Worm (Caenorhabditis elegans) whole organism, L1 larva: ENCODE measurements around the gene cal-7.

ENCODE experiments used
- C16A3.4 ChIP-seq: fragments of 150-350 bp; optimal IDR thresholded peaks from 2 replicates; lab custom pipeline; 2014; ENCODE audit warnings: missing biosample characterization, missing genetic modification characterization
- C34B4.2 ChIP-seq: sonication (generic microtip); optimal IDR thresholded peaks from 2 replicates; lab custom pipeline; 2017; ENCODE audit warnings: mild to moderate bottlenecking, missing genetic modification characterization, missing compliant biosample characterization
- F16B12.6 ChIP-seq: fragments of 150-350 bp; optimal IDR thresholded peaks from 2 replicates; lab custom pipeline; 2014; ENCODE audit warnings: missing biosample characterization, missing genetic modification characterization
- Y116A8C.19 ChIP-seq: sonication (generic microtip); optimal IDR thresholded peaks from 2 replicates; lab custom pipeline; 2016; ENCODE audit warnings: missing compliant biosample characterization, missing genetic modification characterization, borderline replicate concordance
- blmp-1 ChIP-seq: fragments of 150-350 bp; optimal IDR thresholded peaks from 2 replicates; lab custom pipeline; 2014; ENCODE audit warnings: missing biosample characterization, missing genetic modification characterization
- ceh-63 ChIP-seq: fragments of 200-800 bp; sonication (Bioruptor generic); optimal IDR thresholded peaks from 2 replicates; lab custom pipeline; 2018; ENCODE audit warnings: mild to moderate bottlenecking, missing genetic modification characterization, missing compliant biosample characterization
- ceh-8 ChIP-seq: fragments of 200-800 bp; sonication (Bioruptor generic); optimal IDR thresholded peaks from 2 replicates; lab custom pipeline; 2018; ENCODE audit warnings: mild to moderate bottlenecking, missing genetic modification characterization, moderate library complexity, missing compliant biosample characterization
- ceh-82 ChIP-seq, 3 experiments: fragments of 150-350 bp in 1 of 3; sonication (generic microtip) in 2 of 3; optimal IDR thresholded peaks; 2 replicates each; lab custom pipeline; 2014 to 2017; ENCODE audit warnings: missing biosample characterization in 3 of 3, missing genetic modification characterization in 3 of 3
- ces-1 ChIP-seq: fragments of 150-350 bp; optimal IDR thresholded peaks from 2 replicates; lab custom pipeline; 2014; ENCODE audit warnings: missing biosample characterization, missing genetic modification reagents, missing genetic modification characterization
- dpl-1 ChIP-seq, 3 experiments: fragments of 150-350 bp in 2 of 3; sonication (generic microtip) in 1 of 3; optimal IDR thresholded peaks; 2 replicates each; lab custom pipeline; 2014 to 2017; ENCODE audit warnings: missing biosample characterization in 3 of 3, missing genetic modification characterization in 3 of 3, missing genetic modification reagents in 3 of 3
- egl-13 ChIP-seq: sonication (generic microtip); optimal IDR thresholded peaks from 2 replicates; lab custom pipeline; 2016; ENCODE audit warnings: missing genotype, missing genetic modification reagents, missing genetic modification characterization, missing compliant biosample characterization
- egl-27 ChIP-seq, 2 experiments: fragments of 150-350 bp in 1 of 2; sonication (generic microtip); optimal IDR thresholded peaks; 3 replicates each; lab custom pipeline; 2017 to 2018; ENCODE audit warnings: missing biosample characterization in 2 of 2, missing genetic modification characterization in 2 of 2, missing genetic modification reagents in 2 of 2
- elt-2 ChIP-seq: sonication (generic microtip); optimal IDR thresholded peaks from 2 replicates; lab custom pipeline; 2016; ENCODE audit warnings: missing genetic modification characterization, mild to moderate bottlenecking, inconsistent platforms, missing compliant biosample characterization, missing genetic modification reagents
- fkh-8 ChIP-seq: sonication (generic microtip); optimal IDR thresholded peaks from 2 replicates; lab custom pipeline; 2016; ENCODE audit warnings: mild to moderate bottlenecking, missing genetic modification characterization, missing compliant biosample characterization
- grh-1 ChIP-seq: fragments of 200-800 bp; sonication (Bioruptor generic); IDR thresholded peaks from 2 replicates; pipeline ENCODE4 v1.3.6; 2022; ENCODE audit warnings: missing genetic modification reagents, missing genetic modification characterization, missing compliant biosample characterization
- hlh-17 ChIP-seq: fragments of 200-800 bp; sonication (Bioruptor generic); optimal IDR thresholded peaks from 2 replicates; lab custom pipeline; 2018; ENCODE audit warnings: missing genetic modification characterization, mild to moderate bottlenecking, missing compliant biosample characterization, moderate library complexity, borderline replicate concordance
- hlh-4 ChIP-seq: sonication (generic microtip); optimal IDR thresholded peaks from 2 replicates; lab custom pipeline; 2016; ENCODE audit warnings: mild to moderate bottlenecking, missing genetic modification characterization, missing compliant biosample characterization
- hpl-2 ChIP-seq: fragments of 150-350 bp; optimal IDR thresholded peaks from 2 replicates; lab custom pipeline; 2014; ENCODE audit warnings: missing biosample characterization, missing genetic modification reagents, missing genetic modification characterization
- irx-1 ChIP-seq: sonication (generic microtip); optimal IDR thresholded peaks from 2 replicates; lab custom pipeline; 2016; ENCODE audit warnings: missing genetic modification characterization, missing compliant biosample characterization
- isw-1 ChIP-seq: fragments of 200-800 bp; sonication (Bioruptor generic); IDR thresholded peaks from 2 replicates; pipeline ENCODE4 v1.3.6; 2022; ENCODE audit warnings: missing genetic modification characterization, missing compliant biosample characterization
- jun-1 ChIP-seq: fragments of 150-350 bp; optimal IDR thresholded peaks from 2 replicates; lab custom pipeline; 2014; ENCODE audit warnings: missing biosample characterization, missing genetic modification reagents, missing genetic modification characterization
- lin-13 ChIP-seq: fragments of 150-350 bp; optimal IDR thresholded peaks from 2 replicates; lab custom pipeline; 2014; ENCODE audit warnings: missing biosample characterization, missing genetic modification reagents, missing genetic modification characterization
- lin-14 ChIP-seq: fragments of 200-800 bp; sonication (Bioruptor generic); optimal IDR thresholded peaks from 2 replicates; lab custom pipeline; 2018; ENCODE audit warnings: mild to moderate bottlenecking, missing genetic modification characterization, moderate library complexity, missing compliant biosample characterization
- lin-35 ChIP-seq, 2 experiments: fragments of 150-350 bp; optimal IDR thresholded peaks; 2 replicates each; lab custom pipeline; 2014; ENCODE audit warnings: missing biosample characterization in 2 of 2, missing genetic modification characterization in 2 of 2, missing genetic modification reagents in 2 of 2
- lsy-2 ChIP-seq, 2 experiments: fragments of 150-350 bp; optimal IDR thresholded peaks; 2 replicates each; lab custom pipeline; 2014; ENCODE audit warnings: missing biosample characterization in 2 of 2, missing genetic modification characterization in 2 of 2
- nhr-19 ChIP-seq: fragments of 200-800 bp; sonication (Bioruptor generic); conservative IDR thresholded peaks from 2 replicates; pipeline ENCODE4 v1.3.6; 2022; ENCODE audit warnings: missing genetic modification characterization, missing compliant biosample characterization
- nhr-237 ChIP-seq: fragments of 150-350 bp; optimal IDR thresholded peaks from 2 replicates; lab custom pipeline; 2014; ENCODE audit warnings: missing biosample characterization, missing genetic modification characterization
- nhr-28 ChIP-seq: fragments of 150-350 bp; optimal IDR thresholded peaks from 2 replicates; lab custom pipeline; 2014; ENCODE audit warnings: missing biosample characterization, missing genetic modification characterization
- nhr-47 ChIP-seq: sonication (generic microtip); optimal IDR thresholded peaks from 2 replicates; lab custom pipeline; 2016; ENCODE audit warnings: mild to moderate bottlenecking, missing genetic modification characterization, moderate library complexity, missing compliant biosample characterization
- nhr-76 ChIP-seq: sonication (generic microtip); optimal IDR thresholded peaks from 2 replicates; lab custom pipeline; 2017; ENCODE audit warnings: missing biosample characterization, missing genetic modification characterization
- nhr-77 ChIP-seq: fragments of 150-350 bp; optimal IDR thresholded peaks from 2 replicates; lab custom pipeline; 2014; ENCODE audit warnings: missing biosample characterization, missing genetic modification characterization
- pag-3 ChIP-seq: sonication (generic microtip); optimal IDR thresholded peaks from 2 replicates; lab custom pipeline; 2017; ENCODE audit warnings: missing genetic modification characterization, mild to moderate bottlenecking, missing compliant biosample characterization, antibody characterized with exemption, borderline replicate concordance; ENCODE audit not compliant: insufficient read depth
- pax-3 ChIP-seq: fragments of 200-800 bp; sonication (Bioruptor generic); optimal IDR thresholded peaks from 2 replicates; lab custom pipeline; 2018; ENCODE audit warnings: mild to moderate bottlenecking, missing genetic modification characterization, moderate library complexity, missing compliant biosample characterization
- rnt-1 ChIP-seq: sonication (generic microtip); optimal IDR thresholded peaks from 2 replicates; lab custom pipeline; 2016; ENCODE audit warnings: mild to moderate bottlenecking, missing genetic modification characterization, moderate library complexity, missing compliant biosample characterization
- skn-1 ChIP-seq: fragments of 150-350 bp; optimal IDR thresholded peaks from 2 replicates; lab custom pipeline; 2014; ENCODE audit warnings: missing biosample characterization, missing genetic modification characterization
- snu-23 ChIP-seq: sonication (generic microtip); optimal IDR thresholded peaks from 2 replicates; lab custom pipeline; 2016; ENCODE audit warnings: missing genetic modification characterization, missing compliant biosample characterization
- sox-4 ChIP-seq: sonication (generic microtip); optimal IDR thresholded peaks from 2 replicates; lab custom pipeline; 2016; ENCODE audit warnings: missing genetic modification characterization, missing compliant biosample characterization
- sup-37 ChIP-seq: fragments of 200-800 bp; sonication (Bioruptor generic); optimal IDR thresholded peaks from 2 replicates; lab custom pipeline; 2018; ENCODE audit warnings: mild to moderate bottlenecking, missing genetic modification characterization, missing compliant biosample characterization
- tlp-1 ChIP-seq: fragments of 150-350 bp; optimal IDR thresholded peaks from 2 replicates; lab custom pipeline; 2014; ENCODE audit warnings: missing biosample characterization, missing genetic modification characterization
- unc-30 ChIP-seq: sonication (generic microtip); optimal IDR thresholded peaks from 2 replicates; lab custom pipeline; 2017; ENCODE audit warnings: missing biosample characterization, missing genetic modification characterization
- vab-15 ChIP-seq: sonication (generic microtip); optimal IDR thresholded peaks from 2 replicates; lab custom pipeline; 2017; ENCODE audit warnings: missing genotype, mild to moderate bottlenecking, missing genetic modification characterization, missing compliant biosample characterization
- xbp-1 ChIP-seq: sonication (generic microtip); optimal IDR thresholded peaks from 2 replicates; lab custom pipeline; 2016; ENCODE audit warnings: missing genetic modification characterization, missing compliant biosample characterization
- ztf-11 ChIP-seq, 2 experiments: sonication (generic microtip); optimal IDR thresholded peaks; 2 replicates each; lab custom pipeline; 2016 to 2017; ENCODE audit warnings: missing genetic modification characterization in 2 of 2, missing biosample characterization in 1 of 2, missing compliant biosample characterization in 1 of 2
- ztf-4 ChIP-seq: fragments of 150-350 bp; optimal IDR thresholded peaks from 2 replicates; lab custom pipeline; 2014; ENCODE audit warnings: missing biosample characterization, missing genetic modification characterization

The cal-7 gene

DNA sequence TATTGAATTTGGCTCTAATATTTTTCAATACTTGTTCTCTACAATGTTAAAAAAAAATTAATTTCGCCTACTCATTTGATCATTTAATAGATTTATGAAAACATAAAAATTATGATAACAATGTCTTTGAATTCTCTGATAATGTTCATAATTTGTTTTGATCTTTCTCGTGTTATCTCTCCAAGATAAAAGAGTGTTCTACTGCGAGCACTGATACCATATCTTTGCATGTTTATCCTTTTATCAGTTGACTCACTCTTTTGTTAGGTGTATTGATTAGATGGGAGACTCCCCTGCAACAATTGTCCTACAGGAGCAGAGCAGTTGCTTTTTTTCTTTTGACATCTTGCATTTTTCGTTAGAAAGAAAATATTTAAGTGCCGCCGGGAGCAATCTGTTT is 34.7 kb upstream of the cal-7 start:
- TF ChIP-seq elt-2 (tag; lab: Kevin White, UChicago) = peak; percentile 9
- TF ChIP-seq sox-4 (tag; lab: Kevin White, UChicago) = no peak
- no peak for TF ChIP-seq ces-1 (GFP tag; lab: Kevin White, UChicago)
- no peak for TF ChIP-seq ztf-11 (tag; optimal IDR thresholded peaks at IDR 0.05; lab: Kevin White, UChicago)

DNA sequence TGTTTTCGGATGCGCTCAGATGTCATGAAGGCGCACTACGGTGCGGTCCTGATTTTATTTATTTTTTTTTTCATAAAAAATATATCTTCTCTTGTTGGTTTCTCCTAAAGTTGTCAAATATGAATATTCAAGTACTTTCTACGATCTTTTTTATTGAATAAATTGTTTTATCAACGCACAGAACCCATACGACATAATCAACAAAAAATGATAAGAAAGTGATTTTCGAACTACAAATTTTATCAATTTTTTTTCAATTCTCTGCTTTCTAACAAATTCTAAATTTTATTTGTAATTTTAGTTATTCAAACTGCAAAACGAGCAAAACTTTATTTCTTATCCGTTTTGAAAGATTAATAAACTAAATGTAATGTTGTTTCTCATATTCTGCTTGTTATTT is 32.0 kb upstream of the cal-7 start:
- no peak for TF ChIP-seq nhr-77 (tag; lab: Kevin White, UChicago)
- TF ChIP-seq grh-1 (GFP tag; lab: Robert Waterston, UW) = no peak
- TF ChIP-seq jun-1 (tag; lab: Kevin White, UChicago) = no peak
- no peak for TF ChIP-seq isw-1
- TF ChIP-seq ceh-63 (GFP tag; lab: Kevin White, UChicago) = no peak
- no peak for TF ChIP-seq irx-1 (tag; lab: Kevin White, UChicago)
- no peak for TF ChIP-seq egl-13 (tag; lab: Kevin White, UChicago)
- no peak for TF ChIP-seq blmp-1 (tag; lab: Kevin White, UChicago)
- TF ChIP-seq tlp-1 (tag; lab: Kevin White, UChicago) = peak; percentile 29
- no peak for TF ChIP-seq nhr-237 (tag; lab: Kevin White, UChicago)
- TF ChIP-seq C34B4.2 = no peak
- peak; percentile 44 for TF ChIP-seq elt-2 (tag; lab: Kevin White, UChicago)
- TF ChIP-seq ztf-4 (tag; lab: Kevin White, UChicago) = no peak
- no peak for TF ChIP-seq C16A3.4

DNA sequence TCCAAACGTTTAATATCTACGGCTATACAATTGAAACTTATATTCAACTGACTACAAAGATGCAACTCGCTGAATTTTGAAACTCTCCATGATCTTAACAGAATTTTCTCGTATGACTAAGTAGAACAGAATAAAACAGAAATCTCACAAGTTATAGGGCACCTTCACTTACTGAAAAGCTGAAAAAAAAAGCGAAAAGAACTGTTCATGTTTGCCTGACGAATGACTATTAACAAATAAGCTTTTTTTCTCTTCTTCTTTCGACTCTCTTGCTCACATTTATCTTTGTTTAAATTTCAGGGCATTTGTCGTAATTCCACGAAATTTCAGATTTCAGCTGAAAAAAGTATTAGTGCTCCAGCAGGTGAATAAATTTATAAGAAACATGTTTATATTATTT is 31.1 kb upstream of the cal-7 start, which contains the start of gene xbx-6:
TSS of gene xbx-6 (plus strand) at position 301 of the 400 bp plus-strand sequence.
- TF ChIP-seq pax-3 (tag; lab: Kevin White, UChicago) = no peak
- peak; percentile 57 for TF ChIP-seq hlh-4 (tag; lab: Kevin White, UChicago)

DNA sequence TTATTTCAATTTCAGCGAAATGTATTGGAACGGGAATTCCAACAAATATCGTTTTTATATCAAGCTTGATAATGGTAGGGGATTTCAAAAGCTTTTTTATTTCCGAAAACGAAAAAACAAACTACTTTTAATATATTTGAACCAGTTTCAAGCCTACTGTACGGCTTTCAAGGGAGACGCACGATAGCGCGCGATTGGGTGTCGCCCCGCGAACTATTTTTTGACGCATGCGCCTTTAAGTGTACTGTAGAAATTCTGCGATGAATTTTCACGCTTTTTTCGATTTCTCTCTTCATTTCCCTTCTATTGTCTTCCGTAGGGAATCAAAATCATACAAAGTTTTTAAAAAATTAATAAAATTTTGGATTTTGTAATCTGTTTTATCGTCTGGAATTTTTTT is 30.4 kb upstream of the cal-7 start:
- TF ChIP-seq egl-13 (tag; lab: Kevin White, UChicago) (no peak), skn-1 (tag; lab: Kevin White, UChicago) (no peak), egl-27 (tag; optimal IDR thresholded peaks at IDR 0.05; lab: Kevin White, UChicago) (no peak), ceh-8 (GFP tag; lab: Kevin White, UChicago) (no peak), nhr-28 (no peak), Y116A8C.19 (tag; lab: Kevin White, UChicago) (no peak)

DNA sequence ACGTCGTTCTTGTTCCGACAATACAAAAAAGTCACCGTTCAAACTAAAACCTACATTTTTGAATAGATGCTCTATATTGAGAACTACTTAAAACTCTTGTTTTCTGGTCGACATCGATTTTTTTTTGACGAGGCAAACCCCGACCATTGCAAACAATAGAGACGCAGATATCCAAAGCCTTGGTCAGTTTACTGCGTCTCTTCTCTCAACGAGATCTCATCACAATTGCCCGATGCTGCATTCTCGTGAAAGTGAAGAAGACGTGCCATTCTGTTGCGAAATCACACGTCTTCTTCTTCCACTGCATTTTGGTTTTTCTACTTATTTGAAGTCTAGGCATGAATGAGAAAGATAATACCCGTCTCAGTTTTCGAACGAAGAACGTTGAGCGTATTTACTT is 29.5 kb upstream of the cal-7 start:
- no peak for TF ChIP-seq lin-13 (GFP tag; lab: Kevin White, UChicago)
- TF ChIP-seq nhr-76 (tag; lab: Kevin White, UChicago) = no peak
- TF ChIP-seq dpl-1 (GFP tag; optimal IDR thresholded peaks at IDR 0.05; lab: Kevin White, UChicago) = peak in 2 of 3 experiments; percentile 14 to 35
- peak; percentile 90 for TF ChIP-seq lin-14 (GFP tag; lab: Kevin White, UChicago)
- TF ChIP-seq lsy-2 (tag; optimal IDR thresholded peaks at IDR 0.05; lab: Kevin White, UChicago) = peak; percentile 27 to 67
- TF ChIP-seq isw-1 = peak; percentile 26; the same call in 1 of the 2 replicates
- no peak for TF ChIP-seq sup-37 (GFP tag; lab: Kevin White, UChicago)
- TF ChIP-seq snu-23 (GFP tag; lab: Kevin White, UChicago) = peak; percentile 61
- TF ChIP-seq nhr-47 = peak; percentile 42
- TF ChIP-seq hpl-2 (GFP tag; lab: Kevin White, UChicago) = no peak
- no peak for TF ChIP-seq unc-30 (tag; lab: Kevin White, UChicago)
- TF ChIP-seq nhr-19 (GFP tag; lab: Robert Waterston, UW) = no peak
- TF ChIP-seq hlh-17 (GFP tag; lab: Kevin White, UChicago) = no peak
- peak; percentile 20 for TF ChIP-seq xbp-1 (tag; lab: Kevin White, UChicago)
- no peak for TF ChIP-seq C34B4.2
- TF ChIP-seq ztf-11 (tag; optimal IDR thresholded peaks at IDR 0.05; lab: Kevin White, UChicago) = no peak
- no peak for TF ChIP-seq pag-3 (tag; lab: Kevin White, UChicago)
- TF ChIP-seq rnt-1 = no peak
- TF ChIP-seq fkh-8 (tag; lab: Kevin White, UChicago) = peak; percentile 64
- TF ChIP-seq vab-15 = no peak
- TF ChIP-seq nhr-237 (tag; lab: Kevin White, UChicago) = no peak
- peak; percentile 31 to 73 (median 69) for TF ChIP-seq ceh-82 (tag; optimal IDR thresholded peaks at IDR 0.05; lab: Kevin White, UChicago)
- peak; percentile 35 to 54 for TF ChIP-seq lin-35 (GFP tag; optimal IDR thresholded peaks at IDR 0.05; lab: Kevin White, UChicago)
- no peak for TF ChIP-seq hlh-4 (tag; lab: Kevin White, UChicago)
- no peak for TF ChIP-seq F16B12.6 (tag; lab: Kevin White, UChicago)
